Fruit fly (Drosophila melanogaster) whole organism, embryonic: ENCODE measurements around the gene Cwc25.

Source experiments
- ATbp ChIP-seq: fragments of 200-800 bp; sonication (Bioruptor generic); optimal IDR thresholded peaks from 2 replicates; lab custom pipeline; 2017; ENCODE audit warnings: missing biosample characterization, mild to moderate bottlenecking, missing genetic modification characterization, missing genetic modification reagents
- Abd-B ChIP-seq: fragments of 200-800 bp; sonication (Bioruptor generic); optimal IDR thresholded peaks from 2 replicates; lab custom pipeline; 2018; ENCODE audit warnings: missing biosample characterization, mild to moderate bottlenecking, missing genetic modification characterization, moderate library complexity
- Adf1 ChIP-seq: fragments of 200-800 bp; sonication (Bioruptor generic); IDR thresholded peaks from 2 replicates; pipeline ENCODE4 v1.3.6; 2022; ENCODE audit warnings: missing biosample characterization, missing genetic modification characterization
- Bteb2 ChIP-seq: fragments of 200-800 bp; sonication (Bioruptor generic); optimal IDR thresholded peaks from 2 replicates; lab custom pipeline; 2016; ENCODE audit warnings: missing biosample characterization, missing genetic modification characterization
- CG11093 ChIP-seq: fragments of 200-800 bp; sonication (Bioruptor generic); IDR thresholded peaks from 3 replicates; pipeline ENCODE4 v1.3.6; 2022; ENCODE audit warnings: missing biosample characterization, missing genetic modification characterization
- CG13287 ChIP-seq: fragments of 200-800 bp; sonication (Bioruptor generic); IDR thresholded peaks from 2 replicates; pipeline ENCODE4 v1.3.6; 2022; ENCODE audit warnings: missing biosample characterization, missing genetic modification characterization; ENCODE audit not compliant: partially characterized antibody
- CG13894 ChIP-seq: fragments of 200-800 bp; sonication (Bioruptor generic); optimal IDR thresholded peaks from 3 replicates; lab custom pipeline; 2018; ENCODE audit warnings: missing biosample characterization, mild to moderate bottlenecking, missing genetic modification characterization, moderate library complexity
- CG14710 ChIP-seq: fragments of 200-800 bp; sonication (Bioruptor generic); optimal IDR thresholded peaks from 3 replicates; lab custom pipeline; 2019; ENCODE audit warnings: missing biosample characterization, mild to moderate bottlenecking, missing genetic modification characterization, moderate library complexity
- CG15011 ChIP-seq: fragments of 200-800 bp; sonication (Bioruptor generic); optimal IDR thresholded peaks from 3 replicates; lab custom pipeline; 2018; ENCODE audit warnings: missing biosample characterization, mild to moderate bottlenecking, missing genetic modification characterization
- CG1529 ChIP-seq: fragments of 200-800 bp; sonication (Bioruptor generic); optimal IDR thresholded peaks from 3 replicates; lab custom pipeline; 2018; ENCODE audit warnings: missing biosample characterization, missing genetic modification characterization
- CG15696 ChIP-seq: fragments of 200-800 bp; sonication (Bioruptor generic); optimal IDR thresholded peaks from 2 replicates; lab custom pipeline; 2019; ENCODE audit warnings: missing biosample characterization, mild to moderate bottlenecking, missing genetic modification characterization, moderate library complexity
- CG17361 ChIP-seq: fragments of 200-800 bp; sonication (Bioruptor generic); IDR thresholded peaks from 3 replicates; pipeline ENCODE4 v1.3.6; 2022; ENCODE audit warnings: missing biosample characterization, missing genetic modification characterization
- CG17568 ChIP-seq: fragments of 200-800 bp; sonication (Bioruptor generic); optimal IDR thresholded peaks from 2 replicates; lab custom pipeline; 2018; ENCODE audit warnings: missing biosample characterization, mild to moderate bottlenecking, missing genetic modification characterization, moderate library complexity
- CG2875 ChIP-seq: fragments of 200-800 bp; sonication (Bioruptor generic); optimal IDR thresholded peaks from 2 replicates; lab custom pipeline; 2017; ENCODE audit warnings: missing biosample characterization, mild to moderate bottlenecking, missing genetic modification characterization, missing genetic modification reagents
- CG3163 ChIP-seq: fragments of 200-800 bp; sonication (Bioruptor generic); optimal IDR thresholded peaks from 3 replicates; lab custom pipeline; 2016; ENCODE audit warnings: missing biosample characterization, missing genetic modification characterization
- CG32532 ChIP-seq: fragments of 200-800 bp; sonication (Bioruptor generic); IDR thresholded peaks from 2 replicates; pipeline ENCODE4 v1.3.6; 2022; ENCODE audit warnings: missing biosample characterization, missing genetic modification characterization
- CG4854 ChIP-seq: fragments of 200-800 bp; sonication (Bioruptor generic); optimal IDR thresholded peaks from 2 replicates; lab custom pipeline; 2016; ENCODE audit warnings: missing biosample characterization, missing genetic modification characterization, inconsistent platforms
- CG6683 ChIP-seq: fragments of 200-800 bp; sonication (Bioruptor generic); optimal IDR thresholded peaks from 2 replicates; lab custom pipeline; 2017; ENCODE audit warnings: missing biosample characterization, mild to moderate bottlenecking, missing genetic modification characterization, missing genetic modification reagents
- CG7786 ChIP-seq: fragments of 200-800 bp; sonication (Bioruptor generic); optimal IDR thresholded peaks from 2 replicates; lab custom pipeline; 2016; ENCODE audit warnings: missing biosample characterization, missing genetic modification characterization
- CG8290 ChIP-seq, 3 experiments: fragments of 200-800 bp; sonication (Bioruptor generic); optimal IDR thresholded peaks; 2 replicates each; lab custom pipeline; 2016 to 2019; ENCODE audit warnings: missing biosample characterization in 3 of 3, missing genetic modification characterization in 3 of 3, mild to moderate bottlenecking in 2 of 3, moderate library complexity in 1 of 3
- CkIIα-i1 ChIP-seq: fragments of 200-800 bp; sonication (Bioruptor generic); IDR thresholded peaks from 2 replicates; pipeline ENCODE4 v1.3.6; 2022; ENCODE audit warnings: missing biosample characterization, missing genetic modification characterization
- Doc2 ChIP-seq: fragments of 200-800 bp; sonication (Bioruptor generic); IDR thresholded peaks from 2 replicates; pipeline ENCODE4 v1.3.6; 2022; ENCODE audit warnings: missing biosample characterization, missing genetic modification characterization
- Doc3 ChIP-seq: fragments of 200-800 bp; sonication (Bioruptor generic); IDR thresholded peaks from 3 replicates; pipeline ENCODE4 v1.3.6; 2022; ENCODE audit warnings: missing biosample characterization, missing genetic modification characterization; ENCODE audit not compliant: partially characterized antibody
- HLH4C ChIP-seq: fragments of 200-800 bp; sonication (Bioruptor generic); IDR thresholded peaks from 3 replicates; pipeline ENCODE4 v1.3.6; 2022; ENCODE audit warnings: missing biosample characterization, missing genetic modification characterization; ENCODE audit not compliant: partially characterized antibody
- HmgZ ChIP-seq: fragments of 200-800 bp; sonication (Bioruptor generic); optimal IDR thresholded peaks from 2 replicates; lab custom pipeline; 2018; ENCODE audit warnings: missing biosample characterization, mild to moderate bottlenecking, missing genetic modification characterization
- Mad ChIP-seq: fragments of 200-800 bp; sonication (Bioruptor generic); optimal IDR thresholded peaks from 2 replicates; lab custom pipeline; 2016; ENCODE audit warnings: missing biosample characterization, missing genetic modification characterization
- Nf-YA ChIP-seq: fragments of 200-800 bp; sonication (Bioruptor generic); IDR thresholded peaks from 2 replicates; pipeline ENCODE4 v1.3.6; 2022; ENCODE audit warnings: missing biosample characterization, missing genetic modification characterization
- Nf-YB ChIP-seq: fragments of 200-800 bp; sonication (Bioruptor generic); optimal IDR thresholded peaks from 3 replicates; lab custom pipeline; 2019; ENCODE audit warnings: missing biosample characterization, mild to moderate bottlenecking, missing genetic modification characterization, moderate library complexity
- Oaz ChIP-seq: fragments of 200-800 bp; sonication (Bioruptor generic); IDR thresholded peaks from 2 replicates; pipeline ENCODE4 v1.3.6; 2022; ENCODE audit warnings: missing biosample characterization, missing genetic modification characterization
- Six4 ChIP-seq: fragments of 200-800 bp; sonication (Bioruptor generic); optimal IDR thresholded peaks from 2 replicates; lab custom pipeline; 2016; ENCODE audit warnings: missing biosample characterization, missing genetic modification characterization
- Spps ChIP-seq: fragments of 200-800 bp; sonication (Bioruptor generic); optimal IDR thresholded peaks from 2 replicates; lab custom pipeline; 2018; ENCODE audit warnings: missing biosample characterization, mild to moderate bottlenecking, missing genetic modification characterization
- bab2 ChIP-seq: fragments of 200-800 bp; sonication (Bioruptor generic); optimal IDR thresholded peaks from 2 replicates; lab custom pipeline; 2016; ENCODE audit warnings: missing biosample characterization, missing genetic modification characterization
- chif ChIP-seq, 2 experiments: fragments of 200-800 bp; sonication (Bioruptor generic); optimal IDR thresholded peaks; 3 replicates each; lab custom pipeline; 2016; ENCODE audit warnings: missing biosample characterization in 2 of 2, missing genetic modification characterization in 2 of 2
- chm ChIP-seq: fragments of 200-800 bp; sonication (Bioruptor generic); IDR thresholded peaks from 2 replicates; pipeline ENCODE4 v1.3.6; 2022; ENCODE audit warnings: missing biosample characterization, missing genetic modification characterization
- crol ChIP-seq: fragments of 200-800 bp; sonication (Bioruptor generic); IDR thresholded peaks from 2 replicates; pipeline ENCODE4 v1.3.6; 2022; ENCODE audit warnings: missing biosample characterization, missing genetic modification characterization
- cwo ChIP-seq: fragments of 200-800 bp; sonication (Bioruptor generic); optimal IDR thresholded peaks from 3 replicates; lab custom pipeline; 2017; ENCODE audit warnings: missing biosample characterization, missing genetic modification characterization, mild to moderate bottlenecking, moderate library complexity, missing genetic modification reagents
- klu ChIP-seq: fragments of 200-800 bp; sonication (Bioruptor generic); IDR thresholded peaks from 2 replicates; pipeline ENCODE4 v1.3.6; 2022; ENCODE audit warnings: missing biosample characterization, missing genetic modification characterization
- kni ChIP-seq: fragments of 200-800 bp; sonication (Bioruptor generic); optimal IDR thresholded peaks from 3 replicates; lab custom pipeline; 2017; ENCODE audit warnings: mild to moderate bottlenecking, missing biosample characterization, missing genetic modification reagents, missing genetic modification characterization
- nerfin-2 ChIP-seq: fragments of 200-800 bp; sonication (Bioruptor generic); IDR thresholded peaks from 2 replicates; pipeline ENCODE4 v1.3.6; 2022; ENCODE audit warnings: missing biosample characterization, missing genetic modification characterization; ENCODE audit not compliant: partially characterized antibody
- onecut ChIP-seq: fragments of 200-800 bp; sonication (Bioruptor generic); IDR thresholded peaks from 2 replicates; pipeline ENCODE4 v1.3.6; 2022; ENCODE audit warnings: missing biosample characterization, missing genetic modification characterization
- prd ChIP-seq, 3 experiments: fragments of >200 bp in 2 of 3; fragments of 200-800 bp in 1 of 3; sonication (Bioruptor generic) in 1 of 3; optimal IDR thresholded peaks in 2 of 3; IDR thresholded peaks in 1 of 3; 2 replicates in 2 of 3; 3 replicates in 1 of 3; pipeline versions ENCODE4 v1.3.6 to Lab custom; 2017 to 2022; ENCODE audit warnings: missing biosample characterization in 1 of 3, missing genetic modification characterization in 1 of 3
- stwl ChIP-seq: fragments of 200-800 bp; sonication (Bioruptor generic); optimal IDR thresholded peaks from 3 replicates; lab custom pipeline; 2018; ENCODE audit warnings: missing biosample characterization, mild to moderate bottlenecking, missing genetic modification characterization, moderate library complexity
- sug ChIP-seq: fragments of 200-800 bp; optimal IDR thresholded peaks from 2 replicates; lab custom pipeline; 2019; ENCODE audit warnings: missing biosample characterization, mild to moderate bottlenecking, missing genetic modification characterization, moderate library complexity
- tin ChIP-seq: fragments of 200-800 bp; sonication (Bioruptor generic); optimal IDR thresholded peaks from 3 replicates; lab custom pipeline; 2016; ENCODE audit warnings: missing biosample characterization, missing genetic modification characterization
- tll ChIP-seq, 2 experiments: fragments of 200-800 bp in 1 of 2; fragments of >200 bp in 1 of 2; sonication (Bioruptor generic) in 1 of 2; optimal IDR thresholded peaks; 2 replicates each; lab custom pipeline; 2017 to 2019; ENCODE audit warnings: missing biosample characterization in 2 of 2, missing genetic modification characterization in 2 of 2, mild to moderate bottlenecking in 1 of 2, moderate library complexity in 1 of 2
- tx ChIP-seq: fragments of 200-800 bp; sonication (Bioruptor generic); optimal IDR thresholded peaks from 2 replicates; lab custom pipeline; 2016; ENCODE audit warnings: missing biosample characterization, missing genetic modification characterization
- wor ChIP-seq: fragments of 200-800 bp; sonication (Bioruptor generic); IDR thresholded peaks from 2 replicates; pipeline ENCODE4 v1.3.6; 2022; ENCODE audit warnings: missing biosample characterization, missing genetic modification characterization
- zfh2 ChIP-seq: fragments of 200-800 bp; sonication (Bioruptor generic); optimal IDR thresholded peaks from 2 replicates; lab custom pipeline; 2016; ENCODE audit warnings: missing biosample characterization, missing genetic modification characterization

The Cwc25 gene

DNA sequence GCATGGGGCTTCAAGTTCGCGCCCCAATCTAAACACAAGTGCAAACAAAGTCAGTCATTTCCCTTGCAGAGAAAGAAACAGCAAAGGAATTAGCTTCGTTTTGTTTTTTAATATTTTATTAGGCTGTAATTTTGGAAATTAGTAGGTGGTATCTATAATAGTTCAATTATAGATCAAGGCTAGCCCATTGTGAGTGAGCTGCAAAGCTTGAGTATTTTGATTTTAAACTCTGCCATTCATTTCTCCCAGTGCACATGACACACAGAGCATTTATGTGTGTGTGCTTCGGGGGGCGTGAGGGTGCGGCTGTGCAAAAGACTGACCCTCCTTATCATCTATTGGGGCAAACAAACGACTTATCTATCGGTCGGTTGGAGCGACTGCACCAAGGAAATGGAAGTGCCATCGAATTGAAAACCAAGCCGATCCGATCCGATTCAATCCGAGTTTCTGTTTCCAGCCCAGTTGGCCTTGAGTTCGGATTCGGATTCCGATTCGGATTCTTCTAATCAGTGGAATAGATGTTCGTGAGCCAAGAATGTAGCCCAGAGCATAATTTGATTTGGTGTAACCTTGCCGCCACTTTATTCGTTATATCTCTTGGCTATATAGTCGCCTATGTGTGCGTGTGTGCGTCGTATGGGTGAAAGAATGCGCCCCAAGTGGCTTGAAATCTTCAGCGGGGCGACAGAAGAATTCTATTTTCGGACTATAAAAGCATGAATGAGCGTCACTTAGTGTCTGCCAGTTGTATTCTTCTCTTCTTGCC, 13.3 kb upstream of the Cwc25 start (continued):
- peak in 1 of 2 experiments; percentile 19 for TF ChIP-seq chif (GFP tag; optimal IDR thresholded peaks at IDR 0.05; lab: Kevin White, UChicago)
- no peak for TF ChIP-seq Nf-YB (GFP tag; lab: Kevin White, UChicago)
- TF ChIP-seq CG11093: 0 out of 3 replicates have a peak, but pooled peaks have one; percentile 22
- no peak for TF ChIP-seq CG13894 (tag; lab: Kevin White, UChicago)
- TF ChIP-seq tx (GFP tag; lab: Kevin White, UChicago): no peak
- TF ChIP-seq kni (GFP tag; lab: Kevin White, UChicago): no peak
- TF ChIP-seq klu (GFP tag; lab: Robert Waterston, UW): peak; percentile 18; the same call in 1 of the 2 replicates
- TF ChIP-seq CG7786: no peak
- TF ChIP-seq Six4 (GFP tag; lab: Kevin White, UChicago): peak; percentile 0
- TF ChIP-seq CG13287: no peak
- TF ChIP-seq Oaz (GFP tag; lab: Robert Waterston, UW): no peak
- no peak for TF ChIP-seq Bteb2 (GFP tag; lab: Kevin White, UChicago)
- TF ChIP-seq CG6683: no peak
- TF ChIP-seq wor (GFP tag; lab: Robert Waterston, UW): no peak
- no peak for TF ChIP-seq CG32532
- no peak for TF ChIP-seq CG15696 (tag; lab: Kevin White, UChicago)
- TF ChIP-seq HLH4C (GFP tag; lab: Robert Waterston, UW): no peak
- TF ChIP-seq CG14710: no peak
- TF ChIP-seq CG3163: no peak
- no peak for TF ChIP-seq HmgZ
- TF ChIP-seq CG17568 (GFP tag; lab: Kevin White, UChicago): no peak
- TF ChIP-seq Abd-B (GFP tag; lab: Kevin White, UChicago): peak; percentile 7
- peak; percentile 20 for TF ChIP-seq ATbp (GFP tag; lab: Kevin White, UChicago)
- peak; percentile 47; the same call in 1 of the 2 replicates for TF ChIP-seq crol
- TF ChIP-seq prd (optimal IDR thresholded peaks at IDR 0.05; lab: Kevin White, UChicago): no peak
- peak; percentile 71 for TF ChIP-seq prd (GFP tag; IDR thresholded peaks at IDR 0.05; lab: Robert Waterston, UW)
- peak; percentile 35 for TF ChIP-seq sug (tag; lab: Kevin White, UChicago)
- TF ChIP-seq tll (GFP tag; optimal IDR thresholded peaks at IDR 0.05; lab: Kevin White, UChicago): no peak
- no peak for TF ChIP-seq Mad (GFP tag; lab: Kevin White, UChicago)
- TF ChIP-seq chm (GFP tag; lab: Robert Waterston, UW): no peak
- TF ChIP-seq Spps (tag; lab: Kevin White, UChicago): no peak
- peak; percentile 27 for TF ChIP-seq bab2 (GFP tag; lab: Kevin White, UChicago)
- no peak for TF ChIP-seq Adf1 (GFP tag; lab: Robert Waterston, UW)
- TF ChIP-seq CG8290 (GFP tag; optimal IDR thresholded peaks at IDR 0.05; lab: Kevin White, UChicago): no peak
- TF ChIP-seq CG8290 (tag; optimal IDR thresholded peaks at IDR 0.05; lab: Kevin White, UChicago): peak in 1 of 2 experiments; percentile 24
- no peak for TF ChIP-seq CG4854 (GFP tag; lab: Kevin White, UChicago)
- no peak for TF ChIP-seq Doc2 (GFP tag; lab: Robert Waterston, UW)
- TF ChIP-seq CG17361: no peak
- TF ChIP-seq onecut: no peak
- TF ChIP-seq cwo (GFP tag; lab: Kevin White, UChicago): no peak
- no peak for TF ChIP-seq stwl (tag; lab: Kevin White, UChicago)
- TF ChIP-seq nerfin-2 (GFP tag; lab: Robert Waterston, UW): no peak
- TF ChIP-seq CG2875 (GFP tag; lab: Kevin White, UChicago): no peak
- TF ChIP-seq zfh2: no peak
- TF ChIP-seq Nf-YA (GFP tag; lab: Robert Waterston, UW): no peak
- no peak for TF ChIP-seq Doc3
- TF ChIP-seq CG15011 (GFP tag; lab: Kevin White, UChicago): no peak
- no peak for TF ChIP-seq CkIIα-i1 (GFP tag; lab: Robert Waterston, UW)
- no peak for TF ChIP-seq CG1529 (GFP tag; lab: Kevin White, UChicago)
- TF ChIP-seq tin: no peak
